Worm (Caenorhabditis elegans) whole organism, L4 larva: ENCODE results near the gene ZK829.3.
A peak's percentile ranks its signal among the peaks of the same experiment; 100 is the strongest.

Experiments
- Y75B8A.6 ChIP-seq: fragments of 200-800 bp; sonication (Bioruptor generic); IDR thresholded peaks from 2 replicates; pipeline ENCODE4 v1.3.6; 2022; ENCODE audit warnings: missing genetic modification reagents, missing genetic modification characterization, missing compliant biosample characterization
- ces-1 ChIP-seq: fragments of 150-350 bp; sonication (generic microtip); optimal IDR thresholded peaks from 4 replicates; lab custom pipeline; 2014; ENCODE audit warnings: missing biosample characterization, missing genetic modification reagents, missing genetic modification characterization
- daf-16 ChIP-seq, 3 experiments: sonication (generic microtip); optimal IDR thresholded peaks; 2 replicates each; lab custom pipeline; 2016 to 2017; ENCODE audit warnings: missing genetic modification characterization in 3 of 3, missing genetic modification reagents in 3 of 3, mild to moderate bottlenecking in 2 of 3, missing compliant biosample characterization in 2 of 3, missing biosample characterization in 1 of 3, moderate library complexity in 1 of 3
- daf-8 ChIP-seq: fragments of 200-800 bp; sonication (Bioruptor generic); IDR thresholded peaks from 2 replicates; pipeline ENCODE4 v1.3.6; 2022; ENCODE audit warnings: missing genetic modification characterization, missing compliant biosample characterization
- dpl-1 ChIP-seq: fragments of 150-350 bp; optimal IDR thresholded peaks from 2 replicates; lab custom pipeline; 2014; ENCODE audit warnings: missing biosample characterization, missing genetic modification reagents, missing genetic modification characterization
- fkh-10 ChIP-seq: fragments of 150-350 bp; optimal IDR thresholded peaks from 2 replicates; lab custom pipeline; 2014; ENCODE audit warnings: missing biosample characterization, missing genetic modification reagents, missing genetic modification characterization
- hlh-30 ChIP-seq: sonication (generic microtip); optimal IDR thresholded peaks from 2 replicates; lab custom pipeline; 2017; ENCODE audit warnings: antibody characterized with exemption, mild to moderate bottlenecking, missing genetic modification characterization, missing compliant biosample characterization; ENCODE audit not compliant: insufficient read depth
- lin-1 ChIP-seq: fragments of 200-800 bp; sonication (Bioruptor generic); IDR thresholded peaks from 2 replicates; pipeline ENCODE4 v1.3.6; 2022; ENCODE audit warnings: missing genetic modification reagents, missing genetic modification characterization, missing compliant biosample characterization
- nhr-25 ChIP-seq: sonication (generic microtip); optimal IDR thresholded peaks from 2 replicates; lab custom pipeline; 2017; ENCODE audit warnings: missing genetic modification characterization, mild to moderate bottlenecking, missing compliant biosample characterization, antibody characterized with exemption, moderate library complexity, borderline replicate concordance; ENCODE audit not compliant: insufficient read depth
- unc-62 ChIP-seq, 3 experiments: fragments of 150-350 bp in 1 of 3; sonication (generic microtip); optimal IDR thresholded peaks in 2 of 3; peaks in 1 of 3; 1 replicate in 1 of 3; 2 replicates in 2 of 3; lab custom pipeline; 2014 to 2017; ENCODE audit warnings: missing biosample characterization in 3 of 3, missing genetic modification characterization in 3 of 3, missing genetic modification reagents in 3 of 3, missing genotype in 1 of 3
- zfp-2 ChIP-seq: sonication (generic microtip); optimal IDR thresholded peaks from 2 replicates; lab custom pipeline; 2016; ENCODE audit warnings: mild to moderate bottlenecking, missing genetic modification characterization, missing compliant biosample characterization

DNA sequence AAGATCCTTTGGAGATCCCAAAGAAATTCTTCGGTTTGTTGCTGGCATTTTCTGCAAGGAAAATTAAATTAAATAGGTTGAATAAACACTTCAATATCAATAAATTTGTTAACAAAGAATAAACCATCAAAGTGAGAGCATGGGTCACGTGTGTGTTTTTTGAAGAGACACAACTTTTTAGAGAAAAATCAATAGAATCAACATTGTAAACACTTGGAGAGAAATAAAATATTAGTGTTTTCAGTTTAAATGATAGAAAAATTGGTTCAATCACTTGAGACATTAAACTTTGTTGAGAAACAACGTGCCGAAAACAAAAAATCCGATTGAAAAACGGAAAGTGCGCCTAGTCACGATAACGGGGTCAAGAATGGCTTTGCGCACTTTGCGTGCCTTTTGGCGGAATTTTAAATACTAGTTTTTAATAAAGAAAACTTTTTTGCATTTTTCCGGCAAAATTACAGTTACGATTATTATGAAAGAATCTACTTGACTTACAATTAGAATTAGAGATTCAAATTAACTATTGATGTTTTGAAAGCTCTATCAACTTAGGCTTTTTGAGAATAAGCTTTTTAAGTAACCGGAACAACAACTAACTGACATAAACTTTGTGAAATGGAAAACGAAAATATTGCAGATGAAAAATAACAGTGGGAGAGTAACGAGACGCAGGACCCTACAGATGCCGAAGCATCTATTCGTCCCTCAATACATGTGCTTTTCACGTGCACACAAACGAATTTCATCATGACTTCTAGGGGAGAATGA is 16.1 kb upstream of the ZK829.3 start, which contains the start of gene ZK829.7:
- TF ChIP-seq zfp-2 (tag; lab: Kevin White, UChicago) (no peak), fkh-10 (GFP tag; lab: Kevin White, UChicago) (peak; percentile 41), daf-16 (GFP tag; optimal IDR thresholded peaks at IDR 0.05; lab: Kevin White, UChicago) (peak in 1 of 2 experiments; percentile 62), daf-16 (tag; optimal IDR thresholded peaks at IDR 0.05; lab: Kevin White, UChicago) (no peak), ces-1 (no peak), dpl-1 (GFP tag; lab: Kevin White, UChicago) (peak; percentile 95), lin-1 (GFP tag; lab: Robert Waterston, UW) (no peak), hlh-30 (tag; lab: Kevin White, UChicago) (peak; percentile 55), daf-8 (no peak), unc-62 (GFP tag; optimal IDR thresholded peaks at IDR 0.05 in 1 of 2; lab: Kevin White, UChicago) (peak in 1 of 2 experiments; percentile 96), unc-62 (tag; optimal IDR thresholded peaks at IDR 0.05; lab: Kevin White, UChicago) (no peak), Y75B8A.6 (GFP tag; lab: Robert Waterston, UW) (no peak), nhr-25 (tag; lab: Kevin White, UChicago) (no peak)
